Fruit fly (Drosophila melanogaster) whole organism, embryonic: ENCODE results near the gene Ugt36F1.

ENCODE experiments used
- ATbp ChIP-seq: fragments of 200-800 bp; sonication (Bioruptor generic); optimal IDR thresholded peaks from 2 replicates; lab custom pipeline; 2017; ENCODE audit warnings: missing biosample characterization, mild to moderate bottlenecking, missing genetic modification characterization, missing genetic modification reagents
- Ada2b ChIP-seq: fragments of 200-800 bp; sonication (Bioruptor generic); IDR thresholded peaks from 2 replicates; pipeline ENCODE4 v1.3.6; 2022; ENCODE audit warnings: missing biosample characterization, missing genetic modification characterization
- Blimp-1 ChIP-seq: fragments of 200-800 bp; sonication (Bioruptor generic); optimal IDR thresholded peaks from 3 replicates; lab custom pipeline; 2018; ENCODE audit warnings: missing biosample characterization, missing genetic modification characterization, mild to moderate bottlenecking, moderate library complexity, missing genetic modification reagents
- CG10274 ChIP-seq: fragments of 200-800 bp; sonication (Bioruptor generic); optimal IDR thresholded peaks from 3 replicates; lab custom pipeline; 2017; ENCODE audit warnings: missing biosample characterization, mild to moderate bottlenecking, missing genetic modification characterization
- CG13775 ChIP-seq: fragments of 200-800 bp; sonication (Bioruptor generic); optimal IDR thresholded peaks from 3 replicates; lab custom pipeline; 2017; ENCODE audit warnings: missing biosample characterization, mild to moderate bottlenecking, missing genetic modification characterization
- CG14014 ChIP-seq: fragments of 200-800 bp; sonication (Bioruptor generic); IDR thresholded peaks from 2 replicates; pipeline ENCODE4 v1.3.6; 2022; ENCODE audit warnings: missing biosample characterization, missing genetic modification characterization
- CG14710 ChIP-seq: fragments of 200-800 bp; sonication (Bioruptor generic); optimal IDR thresholded peaks from 3 replicates; lab custom pipeline; 2019; ENCODE audit warnings: missing biosample characterization, mild to moderate bottlenecking, missing genetic modification characterization, moderate library complexity
- CG15269 ChIP-seq: fragments of 200-800 bp; sonication (Bioruptor generic); optimal IDR thresholded peaks from 2 replicates; lab custom pipeline; 2018; ENCODE audit warnings: missing biosample characterization, mild to moderate bottlenecking, missing genetic modification characterization, moderate library complexity
- CG16813 ChIP-seq: fragments of 200-800 bp; sonication (Bioruptor generic); IDR thresholded peaks from 3 replicates; pipeline ENCODE4 v1.3.6; 2022; ENCODE audit warnings: missing biosample characterization, missing genetic modification characterization; ENCODE audit not compliant: partially characterized antibody
- CG16815 ChIP-seq: fragments of 200-800 bp; sonication (Bioruptor generic); optimal IDR thresholded peaks from 3 replicates; lab custom pipeline; 2017; ENCODE audit warnings: missing biosample characterization, mild to moderate bottlenecking, missing genetic modification characterization
- CG16863 ChIP-seq: fragments of 200-800 bp; sonication (Bioruptor generic); optimal IDR thresholded peaks from 3 replicates; lab custom pipeline; 2016; ENCODE audit warnings: missing biosample characterization, missing genetic modification characterization
- CG1832 ChIP-seq: fragments of 200-800 bp; sonication (Bioruptor generic); optimal IDR thresholded peaks from 2 replicates; lab custom pipeline; 2017; ENCODE audit warnings: missing biosample characterization, mild to moderate bottlenecking, missing genetic modification characterization, inconsistent platforms
- CG2116 ChIP-seq: fragments of 200-800 bp; sonication (Bioruptor generic); optimal IDR thresholded peaks from 3 replicates; lab custom pipeline; 2018; ENCODE audit warnings: missing biosample characterization, mild to moderate bottlenecking, missing genetic modification characterization
- CG2120 ChIP-seq: fragments of 200-800 bp; sonication (Bioruptor generic); optimal IDR thresholded peaks from 3 replicates; lab custom pipeline; 2016; ENCODE audit warnings: missing biosample characterization, missing genetic modification characterization
- CG2199 ChIP-seq: fragments of 200-800 bp; sonication (Bioruptor generic); IDR thresholded peaks from 3 replicates; pipeline ENCODE4 v1.3.6; 2022; ENCODE audit warnings: missing biosample characterization, missing genetic modification characterization
- CG2678 ChIP-seq: fragments of 200-800 bp; sonication (Bioruptor generic); optimal IDR thresholded peaks from 3 replicates; lab custom pipeline; 2019; ENCODE audit warnings: missing biosample characterization, mild to moderate bottlenecking, missing genetic modification characterization, moderate library complexity
- CG2889 ChIP-seq: fragments of 200-800 bp; sonication (Bioruptor generic); IDR thresholded peaks from 3 replicates; pipeline ENCODE4 v1.3.6; 2022; ENCODE audit warnings: missing biosample characterization, missing genetic modification characterization
- CG6791 ChIP-seq: fragments of 200-800 bp; sonication (Bioruptor generic); IDR thresholded peaks from 3 replicates; pipeline ENCODE4 v1.3.6; 2022; ENCODE audit warnings: missing biosample characterization, missing genetic modification characterization; ENCODE audit not compliant: partially characterized antibody
- CG7987 ChIP-seq: fragments of 200-800 bp; sonication (Bioruptor generic); optimal IDR thresholded peaks from 2 replicates; lab custom pipeline; 2018; ENCODE audit warnings: missing biosample characterization, mild to moderate bottlenecking, missing genetic modification characterization, moderate library complexity
- CG9817 ChIP-seq: fragments of 200-800 bp; sonication (Bioruptor generic); optimal IDR thresholded peaks from 2 replicates; lab custom pipeline; 2018; ENCODE audit warnings: missing biosample characterization, mild to moderate bottlenecking, missing genetic modification characterization, moderate library complexity
- Dad ChIP-seq: fragments of 200-800 bp; sonication (Bioruptor generic); optimal IDR thresholded peaks from 3 replicates; lab custom pipeline; 2016; ENCODE audit warnings: missing biosample characterization, missing genetic modification characterization
- Doc3 ChIP-seq: fragments of 200-800 bp; sonication (Bioruptor generic); IDR thresholded peaks from 3 replicates; pipeline ENCODE4 v1.3.6; 2022; ENCODE audit warnings: missing biosample characterization, missing genetic modification characterization; ENCODE audit not compliant: partially characterized antibody
- E2f1 ChIP-seq: fragments of 200-800 bp; sonication (Bioruptor generic); IDR thresholded peaks from 2 replicates; pipeline ENCODE4 v1.3.6; 2022; ENCODE audit warnings: missing biosample characterization, missing genetic modification characterization
- Hr3 ChIP-seq: fragments of 200-800 bp; sonication (Bioruptor generic); optimal IDR thresholded peaks from 3 replicates; lab custom pipeline; 2016; ENCODE audit warnings: missing biosample characterization, missing genetic modification characterization
- Hr51 ChIP-seq, 2 experiments: fragments of 200-800 bp; sonication (Bioruptor generic); optimal IDR thresholded peaks; 2 replicates in 1 of 2; 3 replicates in 1 of 2; lab custom pipeline; 2016 to 2018; ENCODE audit warnings: missing biosample characterization in 2 of 2, missing genetic modification characterization in 2 of 2, mild to moderate bottlenecking in 1 of 2, moderate library complexity in 1 of 2
- Lhr ChIP-seq: fragments of 200-800 bp; sonication (Bioruptor generic); optimal IDR thresholded peaks from 3 replicates; lab custom pipeline; 2017; ENCODE audit warnings: mild to moderate bottlenecking, missing biosample characterization, missing genetic modification reagents, missing genetic modification characterization
- Med ChIP-seq: fragments of 200-800 bp; sonication (Bioruptor generic); peaks from one replicate; lab custom pipeline; 2016; ENCODE audit warnings: missing biosample characterization, missing genetic modification characterization, mild to moderate bottlenecking, inconsistent platforms, moderate library complexity
- NK7.1 ChIP-seq: fragments of 200-800 bp; sonication (Bioruptor generic); optimal IDR thresholded peaks from 3 replicates; lab custom pipeline; 2016; ENCODE audit warnings: missing biosample characterization, missing genetic modification characterization
- Nf-YC ChIP-seq: fragments of 200-800 bp; optimal IDR thresholded peaks from 3 replicates; lab custom pipeline; 2019; ENCODE audit warnings: missing biosample characterization, mild to moderate bottlenecking, missing genetic modification characterization, moderate library complexity
- Rx ChIP-seq: fragments of 200-800 bp; sonication (Bioruptor generic); IDR thresholded peaks from 2 replicates; pipeline ENCODE4 v1.3.6; 2022; ENCODE audit warnings: missing biosample characterization, missing genetic modification characterization
- Sox102F ChIP-seq: fragments of 200-800 bp; sonication (Bioruptor generic); optimal IDR thresholded peaks from 2 replicates; lab custom pipeline; 2018; ENCODE audit warnings: missing biosample characterization, mild to moderate bottlenecking, missing genetic modification characterization, moderate library complexity
- Stat92E ChIP-seq, 3 experiments: fragments of >200 bp in 2 of 3; fragments of 200-800 bp in 1 of 3; sonication (Bioruptor generic) in 1 of 3; optimal IDR thresholded peaks; 2 replicates each; lab custom pipeline; 2017 to 2019; ENCODE audit warnings: missing biosample characterization in 3 of 3, missing genetic modification characterization in 3 of 3, mild to moderate bottlenecking in 1 of 3, moderate library complexity in 1 of 3
- Vsx1 ChIP-seq: fragments of 200-800 bp; sonication (Bioruptor generic); optimal IDR thresholded peaks from 2 replicates; lab custom pipeline; 2017; ENCODE audit warnings: missing biosample characterization, mild to moderate bottlenecking, missing genetic modification characterization, missing genetic modification reagents
- bbx ChIP-seq: fragments of 200-800 bp; sonication (Bioruptor generic); IDR thresholded peaks from 2 replicates; pipeline ENCODE4 v1.3.6; 2022; ENCODE audit warnings: missing biosample characterization, missing genetic modification characterization; ENCODE audit not compliant: partially characterized antibody
- crol ChIP-seq: fragments of 200-800 bp; sonication (Bioruptor generic); IDR thresholded peaks from 2 replicates; pipeline ENCODE4 v1.3.6; 2022; ENCODE audit warnings: missing biosample characterization, missing genetic modification characterization
- cwo ChIP-seq: fragments of 200-800 bp; sonication (Bioruptor generic); optimal IDR thresholded peaks from 3 replicates; lab custom pipeline; 2017; ENCODE audit warnings: missing biosample characterization, missing genetic modification characterization, mild to moderate bottlenecking, moderate library complexity, missing genetic modification reagents
- dmrt11E ChIP-seq: fragments of 200-800 bp; sonication (Bioruptor generic); optimal IDR thresholded peaks from 3 replicates; lab custom pipeline; 2018; ENCODE audit warnings: missing biosample characterization, mild to moderate bottlenecking, missing genetic modification characterization, moderate library complexity
- ewg ChIP-seq: fragments of 200-800 bp; sonication (Bioruptor generic); optimal IDR thresholded peaks from 3 replicates; lab custom pipeline; 2017; ENCODE audit warnings: mild to moderate bottlenecking, missing biosample characterization, missing genetic modification reagents, missing genetic modification characterization
- exex ChIP-seq: fragments of 200-800 bp; sonication (Bioruptor generic); optimal IDR thresholded peaks from 4 replicates; lab custom pipeline; 2018; ENCODE audit warnings: missing biosample characterization, mild to moderate bottlenecking, missing genetic modification characterization, moderate library complexity
- grn ChIP-seq: fragments of 200-800 bp; sonication (Bioruptor generic); optimal IDR thresholded peaks from 3 replicates; lab custom pipeline; 2017; ENCODE audit warnings: missing biosample characterization, missing genetic modification characterization
- gsb ChIP-seq: fragments of 200-800 bp; sonication (Bioruptor generic); IDR thresholded peaks from 2 replicates; pipeline ENCODE4 v1.3.6; 2022; ENCODE audit warnings: missing biosample characterization, missing genetic modification characterization
- jigr1 ChIP-seq: fragments of 200-800 bp; sonication (Bioruptor generic); IDR thresholded peaks from 3 replicates; pipeline ENCODE4 v1.3.6; 2022; ENCODE audit warnings: missing biosample characterization, missing genetic modification characterization
- lola ChIP-seq, 3 experiments: fragments of >200 bp in 2 of 3; fragments of 200-800 bp in 1 of 3; sonication (Bioruptor generic) in 1 of 3; optimal IDR thresholded peaks; 2 replicates each; lab custom pipeline; 2017 to 2019; ENCODE audit warnings: missing biosample characterization in 3 of 3, missing genetic modification characterization in 3 of 3, mild to moderate bottlenecking in 1 of 3, moderate library complexity in 1 of 3
- lov ChIP-seq, 2 experiments: fragments of 200-800 bp in 1 of 2; fragments of >200 bp in 1 of 2; sonication (Bioruptor generic) in 1 of 2; IDR thresholded peaks in 1 of 2; optimal IDR thresholded peaks in 1 of 2; 2 replicates in 1 of 2; 3 replicates in 1 of 2; pipeline versions ENCODE4 v1.3.6 to Lab custom; 2017 to 2022; ENCODE audit warnings: missing biosample characterization in 1 of 2, missing genetic modification characterization in 1 of 2
- sisA ChIP-seq: fragments of 200-800 bp; sonication (Bioruptor generic); IDR thresholded peaks from 2 replicates; pipeline ENCODE4 v1.3.6; 2022; ENCODE audit warnings: missing biosample characterization, missing genetic modification characterization
- tio ChIP-seq: fragments of 200-800 bp; sonication (Bioruptor generic); optimal IDR thresholded peaks from 2 replicates; lab custom pipeline; 2017; ENCODE audit warnings: missing biosample characterization, missing genetic modification characterization, inconsistent platforms
- tna ChIP-seq: fragments of 200-800 bp; sonication (Bioruptor generic); IDR thresholded peaks from 2 replicates; pipeline ENCODE4 v1.3.6; 2022; ENCODE audit warnings: missing biosample characterization, missing genetic modification characterization; ENCODE audit not compliant: partially characterized antibody
- wor ChIP-seq: fragments of 200-800 bp; sonication (Bioruptor generic); IDR thresholded peaks from 2 replicates; pipeline ENCODE4 v1.3.6; 2022; ENCODE audit warnings: missing biosample characterization, missing genetic modification characterization

Ugt36F1 gene

DNA sequence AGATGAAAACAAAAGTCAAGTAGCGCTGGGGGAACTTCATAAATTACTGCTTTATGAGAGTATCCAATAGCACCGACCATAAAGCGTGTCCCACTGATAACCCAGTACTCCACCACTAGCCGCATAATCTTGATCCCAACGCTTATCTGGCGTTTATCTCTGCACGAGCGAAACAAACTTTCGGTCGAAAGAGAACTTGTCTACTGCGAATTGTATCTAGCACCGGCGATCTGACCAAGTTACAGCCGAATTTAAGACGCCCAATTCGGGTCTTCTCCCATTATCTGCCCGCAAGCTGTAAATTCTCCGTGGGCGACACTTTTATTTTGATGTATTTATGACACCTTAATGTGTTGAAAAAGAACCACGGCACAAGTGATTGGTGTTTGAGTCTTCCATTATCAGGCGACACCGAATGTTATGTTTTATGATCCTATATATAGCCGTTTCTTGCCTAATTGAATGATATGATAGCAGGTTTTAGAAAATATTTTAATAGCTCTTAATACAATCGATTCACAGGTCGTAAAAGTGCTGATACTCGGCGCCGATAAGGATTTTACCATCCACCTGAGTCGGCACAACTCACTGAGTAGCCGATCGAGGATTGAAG is 29.3 kb upstream of the Ugt36F1 start (continued):
- TF ChIP-seq ewg (GFP tag; lab: Kevin White, UChicago) (no peak), tna (GFP tag; lab: Robert Waterston, UW) (no peak), Sox102F (GFP tag; lab: Kevin White, UChicago) (no peak), Vsx1 (GFP tag; lab: Kevin White, UChicago) (no peak), crol (no peak), Doc3 (GFP tag; lab: Robert Waterston, UW) (no peak), Hr51 (GFP tag; optimal IDR thresholded peaks at IDR 0.05; lab: Kevin White, UChicago) (peak in 1 of 2 experiments; percentile 13), wor (no peak), CG16863 (GFP tag; lab: Kevin White, UChicago) (no peak), lola (GFP tag; optimal IDR thresholded peaks at IDR 0.05; lab: Kevin White, UChicago) (no peak), Dad (GFP tag; lab: Kevin White, UChicago) (no peak), exex (peak; percentile 97), Med (GFP tag; lab: Kevin White, UChicago) (peak; percentile 38), CG6791 (no peak), Rx (no peak), CG16813 (GFP tag; lab: Robert Waterston, UW) (no peak), CG2120 (no peak), ATbp (GFP tag; lab: Kevin White, UChicago) (no peak), tio (GFP tag; lab: Kevin White, UChicago) (no peak), E2f1 (no peak), Nf-YC (tag; lab: Kevin White, UChicago) (peak; percentile 28), CG14014 (GFP tag; lab: Robert Waterston, UW) (0 out of 2 replicates have a peak, but pooled peaks have one; percentile 9), sisA (GFP tag; lab: Robert Waterston, UW) (no peak), CG7987 (no peak), cwo (peak; percentile 67), bbx (GFP tag; lab: Robert Waterston, UW) (no peak), Hr3 (GFP tag; lab: Kevin White, UChicago) (no peak), gsb (GFP tag; lab: Robert Waterston, UW) (no peak), NK7.1 (no peak), Stat92E (GFP tag; optimal IDR thresholded peaks at IDR 0.05; lab: Kevin White, UChicago) (no peak), grn (GFP tag; lab: Kevin White, UChicago) (peak; percentile 84), CG1832 (no peak), CG2889 (no peak), CG9817 (tag; lab: Kevin White, UChicago) (no peak), CG13775 (no peak), Lhr (GFP tag; lab: Kevin White, UChicago) (no peak), Blimp-1 (GFP tag; lab: Kevin White, UChicago) (no peak), jigr1 (GFP tag; lab: Robert Waterston, UW) (no peak), CG2116 (GFP tag; lab: Kevin White, UChicago) (no peak), CG2678 (tag; lab: Kevin White, UChicago) (peak; percentile 58), lov (optimal IDR thresholded peaks at IDR 0.05; lab: Kevin White, UChicago) (no peak), lov (GFP tag; IDR thresholded peaks at IDR 0.05; lab: Robert Waterston, UW) (no peak), CG10274 (GFP tag; lab: Kevin White, UChicago) (no peak), CG2199 (GFP tag; lab: Robert Waterston, UW) (no peak), dmrt11E (no peak), CG14710 (tag; lab: Kevin White, UChicago) (no peak), Ada2b (GFP tag; lab: Robert Waterston, UW) (no peak), CG16815 (no peak), CG15269 (tag; lab: Kevin White, UChicago) (no peak)
